Worm (Caenorhabditis elegans) whole organism, L3 larva: ENCODE data around the gene ZK507.1.

Experiments
- daf-12 ChIP-seq: fragments of 150-350 bp; optimal IDR thresholded peaks from 2 replicates; lab custom pipeline; 2014; ENCODE audit warnings: missing biosample characterization, missing genetic modification reagents, missing genetic modification characterization
- eor-1 ChIP-seq, 2 experiments: fragments of 150-350 bp; optimal IDR thresholded peaks; 2 replicates each; lab custom pipeline; 2014 to 2018; ENCODE audit warnings: missing biosample characterization in 2 of 2, missing genetic modification characterization in 2 of 2
- fkh-10 ChIP-seq: sonication (generic microtip); optimal IDR thresholded peaks from 2 replicates; lab custom pipeline; 2017; ENCODE audit warnings: missing biosample characterization, missing genetic modification reagents, missing genetic modification characterization
- fkh-2 ChIP-seq: fragments of 150-350 bp; optimal IDR thresholded peaks from 2 replicates; lab custom pipeline; 2014; ENCODE audit warnings: missing biosample characterization, missing genetic modification reagents, missing genetic modification characterization
- lsy-12 ChIP-seq: sonication (generic microtip); optimal IDR thresholded peaks from 2 replicates; lab custom pipeline; 2016; ENCODE audit warnings: mild to moderate bottlenecking, missing genetic modification characterization, missing compliant biosample characterization
- mdl-1 ChIP-seq: fragments of 150-350 bp; optimal IDR thresholded peaks from 2 replicates; lab custom pipeline; 2014; ENCODE audit warnings: missing biosample characterization, missing genetic modification characterization
- nhr-23 ChIP-seq: fragments of 150-350 bp; optimal IDR thresholded peaks from 2 replicates; lab custom pipeline; 2014; ENCODE audit warnings: missing biosample characterization, missing genetic modification reagents, missing genetic modification characterization
- nhr-237 ChIP-seq: fragments of 150-350 bp; optimal IDR thresholded peaks from 2 replicates; lab custom pipeline; 2014; ENCODE audit warnings: missing biosample characterization, missing genetic modification characterization
- nhr-67 ChIP-seq: fragments of 150-350 bp; optimal IDR thresholded peaks from 2 replicates; lab custom pipeline; 2014; ENCODE audit warnings: missing biosample characterization, missing genetic modification characterization
- pha-4 ChIP-seq: fragments of 150-350 bp; optimal IDR thresholded peaks from 2 replicates; lab custom pipeline; 2014; ENCODE audit warnings: missing biosample characterization, missing genetic modification reagents, missing genetic modification characterization
- tbx-2 ChIP-seq: sonication (generic microtip); optimal IDR thresholded peaks from 2 replicates; lab custom pipeline; 2016; ENCODE audit warnings: mild to moderate bottlenecking, missing genetic modification characterization, missing compliant biosample characterization
- ztf-11 ChIP-seq: fragments of 150-350 bp; optimal IDR thresholded peaks from 2 replicates; lab custom pipeline; 2014; ENCODE audit warnings: missing biosample characterization, missing genetic modification characterization

ZK507.1 gene

ce11 chrIII:9050600-9050999, 50.5 kb downstream of the ZK507.1 start, which contains the start of gene ikke-1:
Gene ikke-1, minus strand, starts transcription at chrIII:9050700.
- TF ChIP-seq fkh-10 (GFP tag; lab: Kevin White, UChicago) (no peak), ztf-11 (no peak), tbx-2 (no peak), lsy-12 (no peak), nhr-23 (tag; lab: Kevin White, UChicago) (no peak), nhr-67 (tag; lab: Kevin White, UChicago) (no peak), daf-12 (tag; lab: Kevin White, UChicago) (no peak), fkh-2 (tag; lab: Kevin White, UChicago) (no peak), eor-1 (tag; optimal IDR thresholded peaks at IDR 0.05; lab: Kevin White, UChicago) (no peak), nhr-237 (no peak), pha-4 (tag; lab: Kevin White, UChicago) (no peak), mdl-1 (no peak)
